Fruit fly (Drosophila melanogaster) Kc167 (cell line): Measurements from ENCODE around the gene Sfmbt.
"Not testable (repeated sequence)": the region's sequence is repeated elsewhere in the genome, so short reads cannot be mapped to it uniquely, and the experiment has no call there.

Source experiments
- Myc ChIP-seq: fragments of >200 bp; optimal IDR thresholded peaks from 2 replicates; lab custom pipeline; 2017; ENCODE audit warnings: missing external identifiers
- Sin3A ChIP-seq: fragments of >200 bp; optimal IDR thresholded peaks from 2 replicates; lab custom pipeline; 2018; ENCODE audit warnings: missing external identifiers
- h ChIP-seq: fragments of >200 bp; optimal IDR thresholded peaks from 3 replicates; lab custom pipeline; 2018; ENCODE audit warnings: missing external identifiers
- insv ChIP-seq: fragments of >200 bp; optimal IDR thresholded peaks from 3 replicates; lab custom pipeline; 2018; ENCODE audit warnings: missing external identifiers
- psq ChIP-seq: fragments of >200 bp; optimal IDR thresholded peaks from 2 replicates; lab custom pipeline; 2017; ENCODE audit warnings: missing external identifiers
- ttk ChIP-seq: sonication (Bioruptor generic); optimal IDR thresholded peaks from 2 replicates; lab custom pipeline; 2017; ENCODE audit warnings: missing external identifiers

Sfmbt gene

dm6 chr2L:13176701-13177249 lies at the start of gene Sfmbt, which contains the start of gene CG5439:
Gene Sfmbt, minus strand, starts transcription at chr2L:13176785.
Gene CG5439, plus strand, starts transcription at chr2L:13177150.
- TF ChIP-seq Sin3A (lab: Kevin White, UChicago) (no peak), Myc (lab: Kevin White, UChicago) (no peak), insv (lab: Kevin White, UChicago) (no peak), ttk (lab: Kevin White, UChicago) (no peak), h (lab: Kevin White, UChicago) (no peak), psq (lab: Kevin White, UChicago) (no peak)

dm6 chr2L:13225225-13225840 lies 48.7 kb upstream of the Sfmbt start, which contains the start of gene CG15480:
Gene CG15480, minus strand, starts transcription at chr2L:13225275.
- TF ChIP-seq h (lab: Kevin White, UChicago) (no peak), insv (lab: Kevin White, UChicago) (no peak), psq (lab: Kevin White, UChicago) (no peak), ttk (lab: Kevin White, UChicago) (no peak), Myc (lab: Kevin White, UChicago) (no peak), Sin3A (lab: Kevin White, UChicago) (no peak)

DNA sequence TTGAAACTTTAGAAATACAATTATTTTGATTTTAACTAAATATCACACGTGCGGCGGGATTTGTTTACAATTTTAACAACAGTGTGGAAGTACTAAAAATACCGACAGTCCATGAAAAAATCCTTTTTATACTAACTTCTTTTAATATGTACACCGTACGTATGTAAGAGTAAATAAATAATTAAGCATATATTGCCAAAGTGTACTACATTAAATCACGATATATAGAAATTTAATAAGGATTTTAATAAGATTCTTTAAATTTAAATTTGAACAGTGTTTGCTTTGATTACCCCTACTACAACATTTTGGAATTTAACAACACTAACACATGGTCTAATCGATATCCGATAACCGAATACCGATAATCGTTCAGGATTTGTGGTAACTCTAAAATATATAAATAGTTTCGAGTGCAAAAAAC lies 45.7 kb upstream of the Sfmbt start, which contains the start of the genes Ski6 and CG16812:
Gene Ski6, minus strand, starts transcription at position 205 of the 424 bp plus-strand sequence.
Gene CG16812, plus strand, starts transcription at position 363 of the 424 bp plus-strand sequence.
- TF ChIP-seq h (lab: Kevin White, UChicago): no peak
- TF ChIP-seq psq (lab: Kevin White, UChicago): no peak
- TF ChIP-seq insv (lab: Kevin White, UChicago): no peak
- no peak for TF ChIP-seq ttk (lab: Kevin White, UChicago)
- no peak for TF ChIP-seq Sin3A (lab: Kevin White, UChicago)
- TF ChIP-seq Myc (lab: Kevin White, UChicago): no peak

dm6 chr2L:13219281-13220092 lies 42.9 kb upstream of the Sfmbt start, which contains the start of the genes CG9426 and mRF1:
Gene CG9426, minus strand, starts transcription at chr2L:13219923.
Gene mRF1, plus strand, starts transcription at chr2L:13219979.
- TF ChIP-seq ttk (lab: Kevin White, UChicago) (no peak), insv (lab: Kevin White, UChicago) (no peak), Sin3A (lab: Kevin White, UChicago) (no peak), Myc (lab: Kevin White, UChicago) (no peak), psq (lab: Kevin White, UChicago) (no peak), h (lab: Kevin White, UChicago) (no peak)

DNA sequence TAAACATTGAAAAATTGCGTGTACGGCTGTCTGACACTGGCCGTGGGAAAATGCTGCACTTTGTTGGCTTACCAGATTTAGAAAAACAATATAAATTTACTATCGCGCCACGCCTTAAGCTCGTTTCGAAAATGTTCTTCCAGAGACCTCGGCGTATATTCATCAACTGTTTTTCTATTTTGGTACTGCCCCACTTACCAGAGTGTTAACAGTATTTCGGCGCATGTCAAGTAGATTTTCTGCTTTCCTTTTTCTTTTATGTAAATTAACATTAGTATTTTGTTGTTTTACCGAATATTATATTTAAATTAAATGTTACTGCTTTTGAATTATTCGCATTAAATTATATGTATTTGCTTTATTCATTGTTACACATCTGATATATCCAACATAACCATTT lies 38.4 kb upstream of the Sfmbt start, which contains the start of gene kek4:
Gene kek4, minus strand, starts transcription at position 341 of the 400 bp plus-strand sequence.
- TF ChIP-seq ttk (lab: Kevin White, UChicago) (no peak), Sin3A (lab: Kevin White, UChicago) (no peak), insv (lab: Kevin White, UChicago) (no peak), Myc (lab: Kevin White, UChicago) (no peak), h (lab: Kevin White, UChicago) (no peak), psq (lab: Kevin White, UChicago) (no peak)

DNA sequence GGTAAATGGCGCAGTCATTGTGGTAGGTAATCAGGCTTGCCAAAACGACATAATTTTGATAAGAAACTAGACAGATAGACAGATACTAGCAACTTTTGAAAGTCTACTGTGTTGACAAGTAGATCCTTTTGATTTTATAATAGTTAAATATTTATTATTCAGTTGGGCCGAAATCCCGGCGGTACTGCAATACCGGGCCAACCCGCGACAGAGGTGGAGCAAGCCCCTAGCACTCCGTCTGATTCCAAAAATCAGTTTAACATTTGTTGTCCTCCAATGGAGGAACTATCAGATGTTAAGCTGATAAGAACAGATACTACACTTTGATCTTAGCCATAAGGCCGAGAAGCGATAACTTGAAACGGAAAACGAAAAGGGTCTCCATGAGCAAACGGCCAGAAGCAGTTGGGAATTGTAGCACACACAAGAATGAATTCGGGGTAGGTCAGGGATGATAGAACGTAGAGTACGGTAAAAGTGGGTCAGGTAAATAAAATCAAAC lies 35.2 kb upstream of the Sfmbt start, which contains the start of gene CG15482:
Gene CG15482, minus strand, starts transcription at position 51 of the 502 bp plus-strand sequence.
- TF ChIP-seq ttk, h, Sin3A (lab: Kevin White, UChicago): not testable (repeated sequence)

dm6 chr2L:13206857-13207463 lies 30.4 kb upstream of the Sfmbt start:
- TF ChIP-seq h (lab: Kevin White, UChicago) (no peak), Sin3A (lab: Kevin White, UChicago) (no peak), psq (lab: Kevin White, UChicago) (no peak), ttk (lab: Kevin White, UChicago) (no peak), insv (lab: Kevin White, UChicago) (no peak), Myc (lab: Kevin White, UChicago) (no peak)

- TF ChIP-seq h (lab: Kevin White, UChicago) (no peak), Sin3A (lab: Kevin White, UChicago) (no peak), ttk (lab: Kevin White, UChicago) (no peak), Myc (lab: Kevin White, UChicago) (no peak), insv (lab: Kevin White, UChicago) (no peak), psq (lab: Kevin White, UChicago) (no peak)
Measured at dm6 chr2L:13206077-13206668, 29.6 kb upstream of the Sfmbt start.

- no peak for TF ChIP-seq h (lab: Kevin White, UChicago)
- TF ChIP-seq psq (lab: Kevin White, UChicago): no peak
- TF ChIP-seq Myc (lab: Kevin White, UChicago): no peak
- TF ChIP-seq insv (lab: Kevin White, UChicago): no peak
- TF ChIP-seq ttk (lab: Kevin White, UChicago): no peak
- no peak for TF ChIP-seq Sin3A (lab: Kevin White, UChicago)
Measured at dm6 chr2L:13205256-13205655, 28.7 kb upstream of the Sfmbt start.

DNA sequence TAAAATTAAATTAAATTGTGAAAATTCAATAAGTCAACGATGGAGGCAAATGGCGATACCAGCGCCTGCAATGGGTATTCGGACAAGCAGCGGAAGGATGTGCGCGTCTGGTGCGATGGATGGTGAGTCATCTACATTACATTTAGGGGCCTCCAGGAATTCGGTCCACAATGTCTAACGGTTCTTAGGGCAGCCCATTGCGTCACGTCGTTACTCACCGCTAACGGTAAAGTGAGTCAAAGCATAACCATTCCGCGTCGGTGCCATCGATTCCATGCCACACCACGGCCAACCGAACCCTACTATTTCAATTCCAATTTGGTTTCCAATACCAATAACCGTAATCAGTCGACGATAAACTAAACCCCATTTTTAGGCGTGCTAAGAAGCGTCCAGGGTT lies 27.6 kb upstream of the Sfmbt start:
- TF ChIP-seq insv (lab: Kevin White, UChicago) (no peak), psq (lab: Kevin White, UChicago) (no peak), Myc (lab: Kevin White, UChicago) (no peak), ttk (lab: Kevin White, UChicago) (no peak), h (lab: Kevin White, UChicago) (no peak), Sin3A (lab: Kevin White, UChicago) (no peak)
